Worm (Caenorhabditis elegans) whole organism, L2 larva: Measurements from ENCODE around the gene T16H12.13.

Source experiments
- C34F6.9 ChIP-seq: fragments of 150-350 bp; optimal IDR thresholded peaks from 2 replicates; lab custom pipeline; 2014; ENCODE audit warnings: missing biosample characterization, missing genetic modification characterization
- F13H6.1 ChIP-seq: sonication (generic microtip); optimal IDR thresholded peaks from 2 replicates; lab custom pipeline; 2016; ENCODE audit warnings: missing genetic modification characterization, missing compliant biosample characterization
- R02D3.7 ChIP-seq: fragments of 150-350 bp; optimal IDR thresholded peaks from 2 replicates; lab custom pipeline; 2014; ENCODE audit warnings: missing biosample characterization, missing genetic modification characterization
- Y55F3AM.14 ChIP-seq: fragments of 200-800 bp; sonication (Bioruptor generic); optimal IDR thresholded peaks from 2 replicates; lab custom pipeline; 2018; ENCODE audit warnings: mild to moderate bottlenecking, missing genetic modification characterization, missing compliant biosample characterization
- ZK546.5 ChIP-seq: sonication (generic microtip); optimal IDR thresholded peaks from 2 replicates; lab custom pipeline; 2017; ENCODE audit warnings: missing biosample characterization, missing genetic modification characterization
- alr-1 ChIP-seq: fragments of 150-350 bp; optimal IDR thresholded peaks from 2 replicates; lab custom pipeline; 2014; ENCODE audit warnings: missing biosample characterization, missing genetic modification characterization
- aly-2 ChIP-seq: fragments of 150-350 bp; optimal IDR thresholded peaks from 2 replicates; lab custom pipeline; 2014; ENCODE audit warnings: missing biosample characterization, missing genetic modification characterization
- ama-1 ChIP-seq: fragments of 150-350 bp; optimal IDR thresholded peaks from 2 replicates; lab custom pipeline; 2018; ENCODE audit warnings: inconsistent platforms
- blmp-1 ChIP-seq: sonication (generic microtip); optimal IDR thresholded peaks from 2 replicates; lab custom pipeline; 2017; ENCODE audit warnings: missing genetic modification characterization, mild to moderate bottlenecking, missing compliant biosample characterization, antibody characterized with exemption, moderate library complexity; ENCODE audit not compliant: insufficient read depth
- ceh-16 ChIP-seq: fragments of 150-350 bp; optimal IDR thresholded peaks from 2 replicates; lab custom pipeline; 2014; ENCODE audit warnings: missing biosample characterization, missing genetic modification characterization
- ceh-82 ChIP-seq: fragments of 150-350 bp; optimal IDR thresholded peaks from 2 replicates; lab custom pipeline; 2014; ENCODE audit warnings: missing biosample characterization, missing genetic modification characterization
- crh-2 ChIP-seq: sonication (generic microtip); optimal IDR thresholded peaks from 2 replicates; lab custom pipeline; 2017; ENCODE audit warnings: missing biosample characterization, missing genetic modification characterization
- dmd-4 ChIP-seq: sonication (generic microtip); optimal IDR thresholded peaks from 2 replicates; lab custom pipeline; 2017; ENCODE audit warnings: missing biosample characterization, missing genetic modification characterization
- egl-27 ChIP-seq: sonication (generic microtip); optimal IDR thresholded peaks from 3 replicates; lab custom pipeline; 2017; ENCODE audit warnings: missing biosample characterization, missing genetic modification reagents, missing genetic modification characterization
- elt-1 ChIP-seq: fragments of 150-350 bp; optimal IDR thresholded peaks from 2 replicates; lab custom pipeline; 2014; ENCODE audit warnings: missing biosample characterization, missing genetic modification characterization
- elt-3 ChIP-seq: sonication (generic microtip); optimal IDR thresholded peaks from 2 replicates; lab custom pipeline; 2017; ENCODE audit warnings: missing biosample characterization, missing genetic modification characterization
- fos-1 ChIP-seq: fragments of 150-350 bp; optimal IDR thresholded peaks from 2 replicates; lab custom pipeline; 2014; ENCODE audit warnings: missing biosample characterization, missing genetic modification characterization
- gmeb-1 ChIP-seq: fragments of 150-350 bp; optimal IDR thresholded peaks from 2 replicates; lab custom pipeline; 2014; ENCODE audit warnings: missing biosample characterization, missing genetic modification characterization
- lin-11 ChIP-seq: fragments of 150-350 bp; sonication (generic microtip); optimal IDR thresholded peaks from 2 replicates; lab custom pipeline; 2014; ENCODE audit warnings: missing biosample characterization, missing genetic modification characterization, inconsistent platforms, mixed read lengths
- lin-13 ChIP-seq: fragments of 150-350 bp; optimal IDR thresholded peaks from 2 replicates; lab custom pipeline; 2014; ENCODE audit warnings: missing biosample characterization, missing genetic modification reagents, missing genetic modification characterization
- lin-39 ChIP-seq: fragments of 150-350 bp; optimal IDR thresholded peaks from 2 replicates; lab custom pipeline; 2014; ENCODE audit warnings: missing biosample characterization, missing genetic modification reagents, missing genetic modification characterization
- lsy-2 ChIP-seq, 2 experiments: fragments of 150-350 bp in 1 of 2; sonication (generic microtip) in 1 of 2; optimal IDR thresholded peaks; 2 replicates each; lab custom pipeline; 2014 to 2017; ENCODE audit warnings: missing biosample characterization in 2 of 2, missing genetic modification characterization in 2 of 2
- mab-5 ChIP-seq: fragments of 150-350 bp; optimal IDR thresholded peaks from 2 replicates; lab custom pipeline; 2014; ENCODE audit warnings: missing biosample characterization, missing genetic modification characterization
- mbf-1 ChIP-seq: sonication (generic microtip); optimal IDR thresholded peaks from 2 replicates; lab custom pipeline; 2017; ENCODE audit warnings: missing biosample characterization, missing genetic modification characterization
- mdl-1 ChIP-seq, 2 experiments: fragments of 150-350 bp in 1 of 2; sonication (generic microtip) in 1 of 2; optimal IDR thresholded peaks; 2 replicates each; lab custom pipeline; 2017; ENCODE audit warnings: missing biosample characterization in 2 of 2, missing genetic modification characterization in 2 of 2
- nhr-10 ChIP-seq: sonication (generic microtip); optimal IDR thresholded peaks from 2 replicates; lab custom pipeline; 2017; ENCODE audit warnings: missing biosample characterization, missing genetic modification characterization
- nhr-11 ChIP-seq: fragments of 150-350 bp; optimal IDR thresholded peaks from 2 replicates; lab custom pipeline; 2014; ENCODE audit warnings: missing biosample characterization, missing genetic modification characterization
- nhr-12 ChIP-seq: fragments of 150-350 bp; optimal IDR thresholded peaks from 2 replicates; lab custom pipeline; 2014; ENCODE audit warnings: missing biosample characterization, missing genetic modification characterization
- nhr-129 ChIP-seq: fragments of 150-350 bp; optimal IDR thresholded peaks from 2 replicates; lab custom pipeline; 2014; ENCODE audit warnings: missing biosample characterization, missing genetic modification characterization
- nhr-21 ChIP-seq: fragments of 150-350 bp; optimal IDR thresholded peaks from 2 replicates; lab custom pipeline; 2014; ENCODE audit warnings: missing biosample characterization, missing genetic modification characterization
- nhr-23 ChIP-seq: fragments of 150-350 bp; optimal IDR thresholded peaks from 2 replicates; lab custom pipeline; 2014; ENCODE audit warnings: missing biosample characterization, missing genetic modification reagents, missing genetic modification characterization
- nhr-237 ChIP-seq: fragments of 150-350 bp; optimal IDR thresholded peaks from 2 replicates; lab custom pipeline; 2014; ENCODE audit warnings: missing biosample characterization, missing genetic modification characterization
- nhr-25 ChIP-seq: fragments of 150-350 bp; sonication (generic microtip); optimal IDR thresholded peaks from 3 replicates; lab custom pipeline; 2014; ENCODE audit warnings: missing biosample characterization, missing genetic modification characterization
- nhr-6 ChIP-seq: fragments of 150-350 bp; optimal IDR thresholded peaks from 2 replicates; lab custom pipeline; 2014; ENCODE audit warnings: missing biosample characterization, missing genetic modification characterization
- nhr-77 ChIP-seq: fragments of 150-350 bp; optimal IDR thresholded peaks from 2 replicates; lab custom pipeline; 2014; ENCODE audit warnings: missing biosample characterization, missing genetic modification characterization
- peb-1 ChIP-seq: fragments of 150-350 bp; optimal IDR thresholded peaks from 2 replicates; lab custom pipeline; 2014; ENCODE audit warnings: missing biosample characterization, missing genetic modification characterization
- sem-4 ChIP-seq: fragments of 150-350 bp; optimal IDR thresholded peaks from 2 replicates; lab custom pipeline; 2014; ENCODE audit warnings: missing biosample characterization, missing genetic modification reagents, missing genetic modification characterization
- skn-1 ChIP-seq: sonication (generic microtip); optimal IDR thresholded peaks from 2 replicates; lab custom pipeline; 2017; ENCODE audit warnings: missing biosample characterization, missing genetic modification characterization
- sma-3 ChIP-seq: sonication (generic microtip); optimal IDR thresholded peaks from 2 replicates; lab custom pipeline; 2016; ENCODE audit warnings: missing genetic modification reagents, missing genetic modification characterization, missing compliant biosample characterization
- sma-9 ChIP-seq, 2 experiments: fragments of 150-350 bp in 1 of 2; sonication (generic microtip) in 1 of 2; optimal IDR thresholded peaks; 2 replicates each; lab custom pipeline; 2014 to 2016; ENCODE audit warnings: missing genetic modification characterization in 2 of 2, mild to moderate bottlenecking in 1 of 2, missing biosample characterization in 1 of 2, missing compliant biosample characterization in 1 of 2, missing genetic modification reagents in 1 of 2, moderate library complexity in 1 of 2
- snpc-4 ChIP-seq: fragments of 150-350 bp; optimal IDR thresholded peaks from 2 replicates; lab custom pipeline; 2014; ENCODE audit warnings: missing biosample characterization, missing genetic modification characterization
- unc-55 ChIP-seq: fragments of 150-350 bp; sonication (generic microtip); optimal IDR thresholded peaks from 3 replicates; lab custom pipeline; 2014; ENCODE audit warnings: missing biosample characterization, missing genetic modification reagents, missing genetic modification characterization
- unc-62 ChIP-seq: fragments of 150-350 bp; optimal IDR thresholded peaks from 2 replicates; lab custom pipeline; 2014; ENCODE audit warnings: missing biosample characterization, missing genetic modification reagents, missing genetic modification characterization
- zag-1 ChIP-seq: fragments of 150-350 bp; optimal IDR thresholded peaks from 2 replicates; lab custom pipeline; 2014; ENCODE audit warnings: missing biosample characterization, missing genetic modification characterization
- ztf-1 ChIP-seq: fragments of 200-800 bp; sonication (Bioruptor generic); conservative IDR thresholded peaks from 2 replicates; pipeline ENCODE4 v1.3.6; 2022; ENCODE audit warnings: missing genetic modification characterization, missing compliant biosample characterization
- ztf-11 ChIP-seq: sonication (generic microtip); optimal IDR thresholded peaks from 2 replicates; lab custom pipeline; 2017; ENCODE audit warnings: missing biosample characterization, missing genetic modification characterization
- ztf-4 ChIP-seq: fragments of 150-350 bp; optimal IDR thresholded peaks from 2 replicates; lab custom pipeline; 2014; ENCODE audit warnings: missing biosample characterization, missing genetic modification characterization

The T16H12.13 gene

DNA sequence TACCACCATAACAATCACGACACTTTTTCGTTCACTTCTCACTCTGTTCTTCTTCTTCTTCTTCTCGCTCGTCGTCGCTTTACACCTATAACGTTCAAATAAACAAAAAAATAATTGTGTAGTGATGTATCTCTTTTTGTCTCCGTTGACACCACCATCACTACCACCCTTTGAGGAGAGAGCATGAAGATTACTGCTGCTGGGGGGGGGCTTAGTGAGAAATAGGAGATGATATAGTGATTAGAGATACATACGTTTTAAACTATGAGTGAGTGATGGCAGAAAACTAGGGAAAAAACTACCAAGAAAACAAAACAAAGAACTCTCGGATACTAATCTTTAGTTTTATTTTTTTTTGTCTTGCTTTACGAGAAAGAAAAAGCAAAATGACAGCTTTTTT lies 41.2 kb downstream of the T16H12.13 start:
- TF ChIP-seq nhr-129 (tag; lab: Kevin White, UChicago) (peak; percentile 19), ztf-11 (no peak), nhr-11 (no peak), nhr-6 (no peak), lin-39 (tag; lab: Kevin White, UChicago) (no peak), zag-1 (no peak), nhr-21 (tag; lab: Kevin White, UChicago) (no peak), unc-55 (GFP tag; lab: Kevin White, UChicago) (peak; percentile 26), egl-27 (tag; lab: Kevin White, UChicago) (no peak), lin-13 (GFP tag; lab: Kevin White, UChicago) (no peak), crh-2 (tag; lab: Kevin White, UChicago) (no peak), dmd-4 (tag; lab: Kevin White, UChicago) (no peak), ceh-16 (tag; lab: Kevin White, UChicago) (no peak), sma-9 (GFP tag; optimal IDR thresholded peaks at IDR 0.05; lab: Kevin White, UChicago) (peak; percentile 35), sma-9 (tag; optimal IDR thresholded peaks at IDR 0.05; lab: Kevin White, UChicago) (no peak), C34F6.9 (tag; lab: Kevin White, UChicago) (no peak), nhr-77 (tag; lab: Kevin White, UChicago) (no peak), lin-11 (tag; lab: Kevin White, UChicago) (no peak), mbf-1 (tag; lab: Kevin White, UChicago) (no peak), lsy-2 (tag; optimal IDR thresholded peaks at IDR 0.05; lab: Kevin White, UChicago) (peak in 1 of 2 experiments; percentile 34), Y55F3AM.14 (GFP tag; lab: Kevin White, UChicago) (no peak)

DNA sequence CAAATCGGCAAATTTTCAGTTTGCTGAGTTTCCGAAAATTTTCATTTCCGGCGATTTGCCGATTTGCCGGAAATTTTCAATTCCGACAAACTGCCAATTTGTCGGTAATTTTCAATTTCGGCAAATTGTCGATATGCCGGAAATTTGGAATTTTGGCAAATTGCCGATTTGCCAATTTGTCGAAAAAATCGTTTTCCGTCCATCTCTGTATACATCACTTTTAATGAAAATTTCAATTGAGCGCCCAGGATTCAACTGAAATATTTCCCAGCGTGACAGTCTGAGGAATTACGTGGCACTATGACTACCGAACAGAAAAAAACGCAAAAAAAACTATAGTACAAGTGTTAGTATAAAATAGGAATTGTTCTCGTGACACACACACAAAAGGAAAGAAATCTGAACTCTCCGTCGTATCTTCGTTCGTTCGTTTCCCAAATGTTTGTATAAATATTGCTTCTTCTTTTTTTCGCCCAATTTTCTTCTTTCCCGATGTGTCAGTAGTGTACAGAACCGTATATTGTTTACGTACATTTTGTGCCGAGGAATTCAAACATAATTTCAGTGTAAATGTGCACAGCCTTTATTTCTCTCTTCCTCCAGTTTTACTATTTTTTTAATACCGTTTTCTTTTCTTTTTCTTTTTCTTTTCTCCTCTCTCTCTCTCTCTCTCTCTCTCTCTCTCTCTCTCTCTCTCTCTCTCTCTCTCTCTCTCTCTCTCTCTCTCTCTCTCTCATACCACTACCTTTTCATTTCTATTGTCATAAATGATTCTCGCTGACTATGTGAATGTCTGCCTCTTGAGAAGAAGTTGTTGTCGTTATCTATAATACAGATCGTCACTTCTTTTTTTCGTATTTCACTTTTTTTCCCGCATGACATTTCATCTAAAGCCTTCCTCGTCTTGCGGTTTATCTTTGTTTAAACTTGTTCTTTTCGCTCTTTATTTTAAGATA lies 47.6 kb downstream of the T16H12.13 start:
- TF ChIP-seq ztf-1 (no peak), nhr-12 (tag; lab: Kevin White, UChicago) (no peak), elt-3 (tag; lab: Kevin White, UChicago) (no peak), peb-1 (tag; lab: Kevin White, UChicago) (no peak), blmp-1 (tag; lab: Kevin White, UChicago) (peak; percentile 45), ceh-16 (tag; lab: Kevin White, UChicago) (no peak), ceh-82 (tag; lab: Kevin White, UChicago) (no peak), elt-1 (no peak), nhr-11 (no peak), R02D3.7 (tag; lab: Kevin White, UChicago) (no peak), skn-1 (tag; lab: Kevin White, UChicago) (no peak), fos-1 (tag; lab: Kevin White, UChicago) (peak; percentile 46), lin-13 (GFP tag; lab: Kevin White, UChicago) (no peak), ztf-11 (no peak), aly-2 (tag; lab: Kevin White, UChicago) (no peak), egl-27 (tag; lab: Kevin White, UChicago) (peak; percentile 7), ZK546.5 (tag; lab: Kevin White, UChicago) (no peak), sem-4 (tag; lab: Kevin White, UChicago) (no peak), nhr-25 (tag; lab: Kevin White, UChicago) (peak; percentile 42), F13H6.1 (tag; lab: Kevin White, UChicago) (no peak), unc-62 (GFP tag; lab: Kevin White, UChicago) (no peak), snpc-4 (no peak), C34F6.9 (tag; lab: Kevin White, UChicago) (no peak), ama-1 (lab: Kevin White, UChicago) (no peak), sma-9 (GFP tag; optimal IDR thresholded peaks at IDR 0.05; lab: Kevin White, UChicago) (no peak), sma-9 (tag; optimal IDR thresholded peaks at IDR 0.05; lab: Kevin White, UChicago) (no peak), nhr-129 (tag; lab: Kevin White, UChicago) (no peak), nhr-10 (no peak), Y55F3AM.14 (GFP tag; lab: Kevin White, UChicago) (peak; percentile 20), nhr-77 (tag; lab: Kevin White, UChicago) (no peak), nhr-6 (no peak), unc-55 (GFP tag; lab: Kevin White, UChicago) (no peak), zag-1 (no peak), gmeb-1 (tag; lab: Kevin White, UChicago) (peak; percentile 43), dmd-4 (tag; lab: Kevin White, UChicago) (no peak), nhr-237 (tag; lab: Kevin White, UChicago) (no peak), mdl-1 (tag; optimal IDR thresholded peaks at IDR 0.05; lab: Kevin White, UChicago) (no peak), nhr-23 (tag; lab: Kevin White, UChicago) (no peak), mbf-1 (tag; lab: Kevin White, UChicago) (no peak), sma-3 (GFP tag; lab: Kevin White, UChicago) (no peak), alr-1 (tag; lab: Kevin White, UChicago) (no peak), lin-11 (tag; lab: Kevin White, UChicago) (no peak), ztf-4 (tag; lab: Kevin White, UChicago) (no peak), nhr-21 (tag; lab: Kevin White, UChicago) (no peak), lin-39 (tag; lab: Kevin White, UChicago) (no peak), lsy-2 (tag; optimal IDR thresholded peaks at IDR 0.05; lab: Kevin White, UChicago) (peak in 1 of 2 experiments; percentile 25), mab-5 (tag; lab: Kevin White, UChicago) (no peak)
